Fruit fly (Drosophila melanogaster): ENCODE data around the gene Nepl15.

The Nepl15 gene

dm6 chr3R:22726031-22726770 lies 39.8 kb downstream of the Nepl15 start, which contains the start of gene RNF220 (continued):
- no peak for TF ChIP-seq CG2120 (GFP tag; optimal IDR thresholded peaks at IDR 0.05)
- peak; percentile 50 for TF ChIP-seq unc-4 (GFP tag; IDR thresholded peaks at IDR 0.05; ENCODE audit: partially characterized antibody)
- no peak for TF ChIP-seq HmgZ (tag; optimal IDR thresholded peaks at IDR 0.05)
- no peak for TF ChIP-seq gt (GFP tag; IDR thresholded peaks at IDR 0.05)
- no peak for TF ChIP-seq repo (GFP tag; optimal IDR thresholded peaks at IDR 0.05)
- no peak for TF ChIP-seq twi (tag; optimal IDR thresholded peaks at IDR 0.05)
- no peak for TF ChIP-seq sim (GFP tag; IDR thresholded peaks at IDR 0.05)
- TF ChIP-seq YL-1 (GFP tag; optimal IDR thresholded peaks at IDR 0.05) = no peak
- TF ChIP-seq HLH3B (GFP tag; IDR thresholded peaks at IDR 0.05) = no peak
- TF ChIP-seq Hey (tag; optimal IDR thresholded peaks at IDR 0.05) = no peak
- TF ChIP-seq Sox100B (GFP tag; optimal IDR thresholded peaks at IDR 0.05) = peak; percentile 40
- no peak for TF ChIP-seq CG32767 (GFP tag; IDR thresholded peaks at IDR 0.05)
- TF ChIP-seq wek (GFP tag; optimal IDR thresholded peaks at IDR 0.05) = no peak
- no peak for TF ChIP-seq CG15514 (GFP tag; optimal IDR thresholded peaks at IDR 0.05)
- no peak for TF ChIP-seq CG11695 (GFP tag; IDR thresholded peaks at IDR 0.05)
- no peak for TF ChIP-seq Max (GFP tag; optimal IDR thresholded peaks at IDR 0.05)
- TF ChIP-seq Taf1 (GFP tag; IDR thresholded peaks at IDR 0.05) = no peak
- TF ChIP-seq bcd (GFP tag; optimal IDR thresholded peaks at IDR 0.05) = peak; percentile 28
- no peak for TF ChIP-seq CG11504 (tag; optimal IDR thresholded peaks at IDR 0.05)
- no peak for TF ChIP-seq Bdp1 (GFP tag; optimal IDR thresholded peaks at IDR 0.05)
- 0 out of 2 replicates have a peak, but pooled peaks have one; percentile 8 for TF ChIP-seq klu (GFP tag; IDR thresholded peaks at IDR 0.05)
- no peak for TF ChIP-seq CG8924 (tag; optimal IDR thresholded peaks at IDR 0.05)
- TF ChIP-seq insv (GFP tag; optimal IDR thresholded peaks at IDR 0.05) = no peak
- TF ChIP-seq otp (GFP tag; IDR thresholded peaks at IDR 0.05) = no peak
- TF ChIP-seq Dbx (GFP tag; IDR thresholded peaks at IDR 0.05) = peak; percentile 20; the same call in 1 of the 3 replicates
- TF ChIP-seq ems (GFP tag; optimal IDR thresholded peaks at IDR 0.05) = no peak
- TF ChIP-seq CHES-1-like (GFP tag; optimal IDR thresholded peaks at IDR 0.05) = no peak
- no peak for TF ChIP-seq Spps (tag; optimal IDR thresholded peaks at IDR 0.05)
- peak; percentile 45 for TF ChIP-seq MBD-R2 (GFP tag; IDR thresholded peaks at IDR 0.05)
- no peak for TF ChIP-seq ap (GFP tag; IDR thresholded peaks at IDR 0.05)
- no peak for TF ChIP-seq dati (GFP tag; IDR thresholded peaks at IDR 0.05)
- no peak for TF ChIP-seq CG10147 (GFP tag; optimal IDR thresholded peaks at IDR 0.05)
- no peak for TF ChIP-seq fu2 (GFP tag; optimal IDR thresholded peaks at IDR 0.05)
- no peak for TF ChIP-seq pros (GFP tag; optimal IDR thresholded peaks at IDR 0.05)
- TF ChIP-seq CG3838 (GFP tag; optimal IDR thresholded peaks at IDR 0.05) = no peak
- TF ChIP-seq scrt (GFP tag; optimal IDR thresholded peaks at IDR 0.05) = no peak
- no peak for TF ChIP-seq CG9876 (GFP tag; optimal IDR thresholded peaks at IDR 0.05)
- TF ChIP-seq bbx (GFP tag; IDR thresholded peaks at IDR 0.05; ENCODE audit: partially characterized antibody) = peak; percentile 78
- no peak for TF ChIP-seq org-1 (GFP tag; optimal IDR thresholded peaks at IDR 0.05)
- TF ChIP-seq Dll (GFP tag; IDR thresholded peaks at IDR 0.05; ENCODE audit: partially characterized antibody) = peak; percentile 77
- no peak for TF ChIP-seq Rx (GFP tag; IDR thresholded peaks at IDR 0.05)
- TF ChIP-seq trh (GFP tag; optimal IDR thresholded peaks at IDR 0.05) = no peak
- TF ChIP-seq pum (GFP tag; optimal IDR thresholded peaks at IDR 0.05) = no peak
- TF ChIP-seq CG14965 (GFP tag; optimal IDR thresholded peaks at IDR 0.05; ENCODE audit: borderline replicate concordance) = no peak
- no peak for TF ChIP-seq yki (optimal IDR thresholded peaks at IDR 0.05)
- no peak for TF ChIP-seq CG11398 (GFP tag; optimal IDR thresholded peaks at IDR 0.05)
- TF ChIP-seq CG17829 (tag; optimal IDR thresholded peaks at IDR 0.05) = peak; percentile 1
- TF ChIP-seq run (tag; optimal IDR thresholded peaks at IDR 0.05) = no peak
- TF ChIP-seq Dek (tag; optimal IDR thresholded peaks at IDR 0.05) = peak; percentile 40
- TF ChIP-seq chm (GFP tag; IDR thresholded peaks at IDR 0.05) = 0 out of 2 replicates have a peak, but pooled peaks have one; percentile 34
- TF ChIP-seq eve (GFP tag; optimal IDR thresholded peaks at IDR 0.05) = no peak
